Worm (Caenorhabditis elegans) whole organism, midembryonic: ENCODE data around the gene nft-1.

Experiments
- T22C8.4 ChIP-seq: fragments of 200-800 bp; sonication (Bioruptor generic); IDR thresholded peaks from 2 replicates; pipeline ENCODE4 v1.3.6; 2022; ENCODE audit warnings: missing genetic modification characterization, missing compliant biosample characterization
- cog-1 ChIP-seq: sonication (generic microtip); optimal IDR thresholded peaks from 2 replicates; lab custom pipeline; 2016; ENCODE audit warnings: missing genetic modification characterization, missing compliant biosample characterization
- klf-2 ChIP-seq: fragments of 200-800 bp; sonication (Bioruptor generic); conservative IDR thresholded peaks from 2 replicates; pipeline ENCODE4 v1.3.6; 2022; ENCODE audit warnings: missing genetic modification reagents, missing genetic modification characterization, missing compliant biosample characterization
- tab-1 ChIP-seq: fragments of 200-800 bp; sonication (Bioruptor generic); IDR thresholded peaks from 2 replicates; pipeline ENCODE4 v1.3.6; 2022; ENCODE audit warnings: missing genetic modification characterization, missing compliant biosample characterization
- ztf-29 ChIP-seq: fragments of 200-800 bp; sonication (Bioruptor generic); IDR thresholded peaks from 2 replicates; pipeline ENCODE4 v1.3.6; 2022; ENCODE audit warnings: missing genetic modification reagents, missing genetic modification characterization, missing compliant biosample characterization

DNA sequence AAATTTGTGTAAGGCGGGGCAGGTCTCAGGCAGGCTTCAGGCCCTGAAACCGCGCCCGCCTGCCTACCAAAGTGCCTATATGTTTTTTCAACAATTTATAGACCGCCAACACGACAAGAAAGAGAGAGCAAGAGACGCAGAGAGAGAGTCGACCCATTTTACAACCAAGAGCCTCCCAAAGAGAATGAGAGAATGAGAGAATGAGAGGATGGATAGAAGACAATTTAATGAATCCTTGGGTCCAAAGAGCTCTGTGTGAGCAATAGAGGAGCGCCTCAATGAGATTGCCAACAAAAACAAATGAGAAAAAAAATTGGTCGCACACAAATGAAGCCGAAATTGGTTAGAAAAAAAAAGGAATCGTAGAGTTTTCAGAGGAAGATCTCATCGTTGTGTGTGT is 14.2 kb downstream of the nft-1 start:
- TF ChIP-seq klf-2 (GFP tag; lab: Robert Waterston, UW) (no peak), T22C8.4 (no peak), cog-1 (tag; lab: Kevin White, UChicago) (no peak), ztf-29 (GFP tag; lab: Robert Waterston, UW) (no peak), tab-1 (GFP tag; lab: Robert Waterston, UW) (no peak)
